Fruit fly (Drosophila melanogaster) whole organism, embryonic: ENCODE results near the gene CG16959.
A peak's percentile ranks its signal among the peaks of the same experiment; 100 is the strongest.

Experiments
- ATbp ChIP-seq: fragments of 200-800 bp; sonication (Bioruptor generic); optimal IDR thresholded peaks from 2 replicates; lab custom pipeline; 2017; ENCODE audit warnings: missing biosample characterization, mild to moderate bottlenecking, missing genetic modification characterization, missing genetic modification reagents
- Blimp-1 ChIP-seq: fragments of 200-800 bp; sonication (Bioruptor generic); optimal IDR thresholded peaks from 3 replicates; lab custom pipeline; 2018; ENCODE audit warnings: missing biosample characterization, missing genetic modification characterization, mild to moderate bottlenecking, moderate library complexity, missing genetic modification reagents
- CG11093 ChIP-seq: fragments of 200-800 bp; sonication (Bioruptor generic); IDR thresholded peaks from 3 replicates; pipeline ENCODE4 v1.3.6; 2022; ENCODE audit warnings: missing biosample characterization, missing genetic modification characterization
- CG11398 ChIP-seq: fragments of 200-800 bp; sonication (Bioruptor generic); optimal IDR thresholded peaks from 2 replicates; lab custom pipeline; 2016; ENCODE audit warnings: missing biosample characterization, missing genetic modification characterization
- CG12219 ChIP-seq: fragments of 200-800 bp; sonication (Bioruptor generic); optimal IDR thresholded peaks from 3 replicates; lab custom pipeline; 2018; ENCODE audit warnings: missing biosample characterization, mild to moderate bottlenecking, missing genetic modification characterization
- CG12942 ChIP-seq: fragments of 200-800 bp; sonication (Bioruptor generic); optimal IDR thresholded peaks from 3 replicates; lab custom pipeline; 2016; ENCODE audit warnings: missing biosample characterization, missing genetic modification characterization
- CG14667 ChIP-seq: fragments of 200-800 bp; sonication (Bioruptor generic); IDR thresholded peaks from 2 replicates; pipeline ENCODE4 v1.3.6; 2022; ENCODE audit warnings: missing biosample characterization, missing genetic modification characterization
- CG15479 ChIP-seq: fragments of 200-800 bp; sonication (Bioruptor generic); optimal IDR thresholded peaks from 3 replicates; lab custom pipeline; 2019; ENCODE audit warnings: missing biosample characterization, mild to moderate bottlenecking, missing genetic modification characterization, moderate library complexity
- CG1647 ChIP-seq: fragments of 200-800 bp; sonication (Bioruptor generic); optimal IDR thresholded peaks from 3 replicates; lab custom pipeline; 2016; ENCODE audit warnings: missing biosample characterization, missing genetic modification characterization
- CG17802 ChIP-seq: fragments of 200-800 bp; sonication (Bioruptor generic); optimal IDR thresholded peaks from 2 replicates; lab custom pipeline; 2018; ENCODE audit warnings: missing biosample characterization, mild to moderate bottlenecking, missing genetic modification characterization, moderate library complexity
- CG18764 ChIP-seq: fragments of 200-800 bp; sonication (Bioruptor generic); optimal IDR thresholded peaks from 3 replicates; lab custom pipeline; 2016; ENCODE audit warnings: missing biosample characterization, missing genetic modification characterization
- CG30020 ChIP-seq: fragments of 200-800 bp; optimal IDR thresholded peaks from 2 replicates; lab custom pipeline; 2019; ENCODE audit warnings: missing biosample characterization, mild to moderate bottlenecking, missing genetic modification characterization, moderate library complexity
- CG30403 ChIP-seq: fragments of 200-800 bp; sonication (Bioruptor generic); optimal IDR thresholded peaks from 3 replicates; lab custom pipeline; 2016; ENCODE audit warnings: missing biosample characterization, missing genetic modification characterization
- CG3838 ChIP-seq: fragments of 200-800 bp; sonication (Bioruptor generic); optimal IDR thresholded peaks from 3 replicates; lab custom pipeline; 2016; ENCODE audit warnings: missing biosample characterization, missing genetic modification characterization
- CG4360 ChIP-seq: fragments of 200-800 bp; sonication (Bioruptor generic); IDR thresholded peaks from 2 replicates; pipeline ENCODE4 v1.3.6; 2022; ENCODE audit warnings: missing biosample characterization, missing genetic modification characterization
- CG5953 ChIP-seq: fragments of 200-800 bp; sonication (Bioruptor generic); IDR thresholded peaks from 2 replicates; pipeline ENCODE4 v1.3.6; 2022; ENCODE audit warnings: missing biosample characterization, missing genetic modification characterization
- CG6791 ChIP-seq: fragments of 200-800 bp; sonication (Bioruptor generic); IDR thresholded peaks from 3 replicates; pipeline ENCODE4 v1.3.6; 2022; ENCODE audit warnings: missing biosample characterization, missing genetic modification characterization; ENCODE audit not compliant: partially characterized antibody
- CG6854 ChIP-seq: fragments of 200-800 bp; sonication (Bioruptor generic); optimal IDR thresholded peaks from 3 replicates; lab custom pipeline; 2017; ENCODE audit warnings: missing biosample characterization, mild to moderate bottlenecking, missing genetic modification characterization
- CG8765 ChIP-seq: fragments of 200-800 bp; sonication (Bioruptor generic); IDR thresholded peaks from 2 replicates; pipeline ENCODE4 v1.3.6; 2022; ENCODE audit warnings: missing biosample characterization, missing genetic modification characterization
- D19A ChIP-seq: fragments of 200-800 bp; optimal IDR thresholded peaks from 3 replicates; lab custom pipeline; 2019; ENCODE audit warnings: missing biosample characterization, mild to moderate bottlenecking, missing genetic modification characterization, moderate library complexity
- Dek ChIP-seq: fragments of 200-800 bp; sonication (Bioruptor generic); optimal IDR thresholded peaks from 3 replicates; lab custom pipeline; 2019; ENCODE audit warnings: missing biosample characterization, mild to moderate bottlenecking, missing genetic modification characterization, moderate library complexity
- GATAe ChIP-seq: fragments of 200-800 bp; sonication (Bioruptor generic); conservative IDR thresholded peaks from 2 replicates; pipeline ENCODE4 v1.3.6; 2022; ENCODE audit warnings: missing biosample characterization, missing genetic modification characterization
- HmgD ChIP-seq: fragments of 200-800 bp; sonication (Bioruptor generic); optimal IDR thresholded peaks from 3 replicates; lab custom pipeline; 2016; ENCODE audit warnings: missing biosample characterization, missing genetic modification characterization
- Hr78 ChIP-seq, 2 experiments: fragments of 200-800 bp in 1 of 2; fragments of >200 bp in 1 of 2; sonication (Bioruptor generic) in 1 of 2; optimal IDR thresholded peaks; 2 replicates each; lab custom pipeline; 2017 to 2019; ENCODE audit warnings: missing biosample characterization in 2 of 2, missing genetic modification characterization in 2 of 2, mild to moderate bottlenecking in 1 of 2, moderate library complexity in 1 of 2
- NC2α ChIP-seq: fragments of 200-800 bp; sonication (Bioruptor generic); optimal IDR thresholded peaks from 2 replicates; lab custom pipeline; 2016; ENCODE audit warnings: missing biosample characterization, missing genetic modification characterization
- Oaz ChIP-seq: fragments of 200-800 bp; sonication (Bioruptor generic); IDR thresholded peaks from 2 replicates; pipeline ENCODE4 v1.3.6; 2022; ENCODE audit warnings: missing biosample characterization, missing genetic modification characterization
- Rx ChIP-seq: fragments of 200-800 bp; sonication (Bioruptor generic); IDR thresholded peaks from 2 replicates; pipeline ENCODE4 v1.3.6; 2022; ENCODE audit warnings: missing biosample characterization, missing genetic modification characterization
- Sox102F ChIP-seq: fragments of 200-800 bp; sonication (Bioruptor generic); optimal IDR thresholded peaks from 2 replicates; lab custom pipeline; 2018; ENCODE audit warnings: missing biosample characterization, mild to moderate bottlenecking, missing genetic modification characterization, moderate library complexity
- az2 ChIP-seq: fragments of 200-800 bp; sonication (Bioruptor generic); optimal IDR thresholded peaks from 3 replicates; lab custom pipeline; 2016; ENCODE audit warnings: missing biosample characterization, missing genetic modification characterization
- bcd ChIP-seq: fragments of 200-800 bp; sonication (Bioruptor generic); optimal IDR thresholded peaks from 2 replicates; lab custom pipeline; 2017; ENCODE audit warnings: missing biosample characterization, mild to moderate bottlenecking, missing genetic modification characterization
- bsh ChIP-seq, 2 experiments: fragments of 200-800 bp; sonication (Bioruptor generic); optimal IDR thresholded peaks; 2 replicates each; lab custom pipeline; 2017 to 2018; ENCODE audit warnings: mild to moderate bottlenecking in 2 of 2, missing biosample characterization in 2 of 2, missing genetic modification characterization in 2 of 2, moderate library complexity in 1 of 2
- da ChIP-seq: fragments of 200-800 bp; sonication (Bioruptor generic); optimal IDR thresholded peaks from 2 replicates; lab custom pipeline; 2016; ENCODE audit warnings: missing biosample characterization, missing genetic modification characterization
- dmrt99B ChIP-seq: fragments of 200-800 bp; sonication (Bioruptor generic); optimal IDR thresholded peaks from 2 replicates; lab custom pipeline; 2018; ENCODE audit warnings: missing biosample characterization, mild to moderate bottlenecking, missing genetic modification characterization, moderate library complexity
- fd64A ChIP-seq: fragments of 200-800 bp; sonication (Bioruptor generic); optimal IDR thresholded peaks from 3 replicates; lab custom pipeline; 2018; ENCODE audit warnings: missing biosample characterization, mild to moderate bottlenecking, missing genetic modification characterization
- gcm2 ChIP-seq: fragments of 200-800 bp; sonication (Bioruptor generic); optimal IDR thresholded peaks from 2 replicates; lab custom pipeline; 2016; ENCODE audit warnings: missing biosample characterization, missing genetic modification characterization
- grn ChIP-seq: fragments of 200-800 bp; sonication (Bioruptor generic); optimal IDR thresholded peaks from 3 replicates; lab custom pipeline; 2017; ENCODE audit warnings: missing biosample characterization, missing genetic modification characterization
- h ChIP-seq: fragments of >200 bp; optimal IDR thresholded peaks from 2 replicates; lab custom pipeline; 2017
- hkb ChIP-seq, 2 experiments: fragments of 200-800 bp in 1 of 2; fragments of >200 bp in 1 of 2; sonication (Bioruptor generic) in 1 of 2; IDR thresholded peaks in 1 of 2; optimal IDR thresholded peaks in 1 of 2; 2 replicates each; pipeline versions ENCODE4 v1.3.6 to Lab custom; 2017 to 2022; ENCODE audit warnings: missing biosample characterization in 1 of 2, missing genetic modification characterization in 1 of 2
- hth ChIP-seq: fragments of >200 bp; optimal IDR thresholded peaks from 2 replicates; lab custom pipeline; 2017; ENCODE audit warnings: inconsistent platforms
- odd ChIP-seq: fragments of 200-800 bp; sonication (Bioruptor generic); optimal IDR thresholded peaks from 2 replicates; lab custom pipeline; 2017; ENCODE audit warnings: missing biosample characterization, mild to moderate bottlenecking, missing genetic modification characterization
- schlank ChIP-seq: fragments of 200-800 bp; sonication (Bioruptor generic); optimal IDR thresholded peaks from 2 replicates; lab custom pipeline; 2018; ENCODE audit warnings: missing biosample characterization, mild to moderate bottlenecking, missing genetic modification characterization
- shn ChIP-seq: fragments of 200-800 bp; sonication (Bioruptor generic); optimal IDR thresholded peaks from 3 replicates; lab custom pipeline; 2016; ENCODE audit warnings: missing biosample characterization, missing genetic modification characterization
- slbo ChIP-seq: fragments of 200-800 bp; sonication (Bioruptor generic); IDR thresholded peaks from 2 replicates; pipeline ENCODE4 v1.3.6; 2022; ENCODE audit warnings: missing biosample characterization, missing genetic modification characterization
- slou ChIP-seq: fragments of 200-800 bp; sonication (Bioruptor generic); optimal IDR thresholded peaks from 3 replicates; lab custom pipeline; 2016; ENCODE audit warnings: missing biosample characterization, missing genetic modification characterization
- stwl ChIP-seq: fragments of 200-800 bp; sonication (Bioruptor generic); optimal IDR thresholded peaks from 3 replicates; lab custom pipeline; 2018; ENCODE audit warnings: missing biosample characterization, mild to moderate bottlenecking, missing genetic modification characterization, moderate library complexity
- tll ChIP-seq, 2 experiments: fragments of 200-800 bp in 1 of 2; fragments of >200 bp in 1 of 2; sonication (Bioruptor generic) in 1 of 2; optimal IDR thresholded peaks; 2 replicates each; lab custom pipeline; 2017 to 2019; ENCODE audit warnings: missing biosample characterization in 2 of 2, missing genetic modification characterization in 2 of 2, mild to moderate bottlenecking in 1 of 2, moderate library complexity in 1 of 2
- toy ChIP-seq: fragments of 200-800 bp; sonication (Bioruptor generic); IDR thresholded peaks from 2 replicates; pipeline ENCODE4 v1.3.6; 2022; ENCODE audit warnings: missing biosample characterization, missing genetic modification characterization
- tx ChIP-seq: fragments of 200-800 bp; sonication (Bioruptor generic); optimal IDR thresholded peaks from 2 replicates; lab custom pipeline; 2016; ENCODE audit warnings: missing biosample characterization, missing genetic modification characterization
- vnd ChIP-seq: fragments of 200-800 bp; sonication (Bioruptor generic); IDR thresholded peaks from 3 replicates; pipeline ENCODE4 v1.3.6; 2022; ENCODE audit warnings: missing biosample characterization, missing genetic modification characterization; ENCODE audit not compliant: partially characterized antibody
- zen ChIP-seq: fragments of 200-800 bp; sonication (Bioruptor generic); optimal IDR thresholded peaks from 3 replicates; lab custom pipeline; 2018; ENCODE audit warnings: missing biosample characterization, mild to moderate bottlenecking, missing genetic modification characterization, moderate library complexity

The CG16959 gene

DNA sequence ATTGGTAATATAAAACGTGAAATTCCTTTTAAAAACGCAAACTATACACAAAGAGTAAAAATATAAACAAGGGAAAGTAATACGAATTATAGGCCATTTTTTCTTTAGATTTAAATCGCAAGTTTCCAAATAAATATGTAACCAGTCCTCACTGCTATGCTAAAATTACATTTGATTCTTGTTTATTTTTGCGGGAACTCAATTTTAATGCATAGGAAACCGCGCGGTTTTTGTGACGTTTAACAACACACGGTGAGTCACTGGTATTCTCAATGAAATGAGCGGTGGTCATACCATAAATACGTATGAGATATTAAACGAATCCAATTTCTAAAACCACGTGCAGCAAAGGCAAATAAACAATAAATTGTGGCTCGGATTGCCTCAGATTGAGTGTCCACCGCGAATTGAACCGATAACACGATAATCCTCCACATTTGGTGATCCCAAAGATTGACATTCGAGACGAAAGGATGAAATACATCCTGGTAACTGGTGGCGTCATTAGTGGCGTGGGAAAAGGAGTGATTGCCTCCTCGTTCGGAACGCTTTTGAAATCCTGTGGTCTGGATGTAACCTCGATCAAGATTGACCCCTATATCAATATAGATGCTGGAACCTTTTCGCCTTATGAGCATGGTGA, 27.1 kb downstream of the CG16959 start, which contains the start of gene Ctps (continued):
- TF ChIP-seq hkb (optimal IDR thresholded peaks at IDR 0.05; lab: Kevin White, UChicago) (no peak), hkb (GFP tag; IDR thresholded peaks at IDR 0.05; lab: Robert Waterston, UW) (no peak), CG4360 (GFP tag; lab: Robert Waterston, UW) (no peak), CG3838 (GFP tag; lab: Kevin White, UChicago) (no peak), bcd (GFP tag; lab: Kevin White, UChicago) (no peak), CG11093 (GFP tag; lab: Robert Waterston, UW) (no peak), GATAe (GFP tag; lab: Robert Waterston, UW) (no peak), D19A (no peak), toy (GFP tag; lab: Robert Waterston, UW) (no peak), CG15479 (no peak), CG30403 (GFP tag; lab: Kevin White, UChicago) (no peak), da (GFP tag; lab: Kevin White, UChicago) (no peak), stwl (peak; percentile 79), slbo (GFP tag; lab: Robert Waterston, UW) (peak; percentile 42; the same call in 1 of the 2 replicates), CG12942 (GFP tag; lab: Kevin White, UChicago) (no peak), CG5953 (GFP tag; lab: Robert Waterston, UW) (no peak), tll (GFP tag; optimal IDR thresholded peaks at IDR 0.05; lab: Kevin White, UChicago) (no peak), tx (no peak), dmrt99B (tag; lab: Kevin White, UChicago) (no peak), slou (no peak), CG18764 (no peak), CG17802 (tag; lab: Kevin White, UChicago) (peak; percentile 7), HmgD (no peak), Hr78 (GFP tag; optimal IDR thresholded peaks at IDR 0.05; lab: Kevin White, UChicago) (no peak), hth (lab: Kevin White, UChicago) (no peak), vnd (GFP tag; lab: Robert Waterston, UW) (no peak), zen (tag; lab: Kevin White, UChicago) (no peak), gcm2 (no peak), CG14667 (GFP tag; lab: Robert Waterston, UW) (no peak), fd64A (GFP tag; lab: Kevin White, UChicago) (no peak), Rx (GFP tag; lab: Robert Waterston, UW) (no peak), CG11398 (GFP tag; lab: Kevin White, UChicago) (no peak), ATbp (GFP tag; lab: Kevin White, UChicago) (no peak), CG12219 (no peak), grn (GFP tag; lab: Kevin White, UChicago) (no peak), CG8765 (GFP tag; lab: Robert Waterston, UW) (no peak), Oaz (GFP tag; lab: Robert Waterston, UW) (no peak), shn (GFP tag; lab: Kevin White, UChicago) (peak; percentile 23), az2 (GFP tag; lab: Kevin White, UChicago) (no peak), schlank (tag; lab: Kevin White, UChicago) (no peak), Sox102F (GFP tag; lab: Kevin White, UChicago) (no peak), CG6854 (GFP tag; lab: Kevin White, UChicago) (no peak), NC2α (GFP tag; lab: Kevin White, UChicago) (no peak), Dek (tag; lab: Kevin White, UChicago) (no peak), odd (no peak), bsh (GFP tag; optimal IDR thresholded peaks at IDR 0.05; lab: Kevin White, UChicago) (no peak), Blimp-1 (no peak), CG30020 (no peak), CG1647 (GFP tag; lab: Kevin White, UChicago) (no peak), CG6791 (GFP tag; lab: Robert Waterston, UW) (no peak), h (lab: Kevin White, UChicago) (no peak)
